Worm (Caenorhabditis elegans): ENCODE data around the gene ZK632.9.

The ZK632.9 gene

ce11 chrIII:9825073-9825828 is at the start of gene ZK632.9:
TSS of gene ZK632.9 (minus strand) at chrIII:9825432.
- TF ChIP-seq hmg-1.2 (GFP tag; IDR thresholded peaks at IDR 0.05) (peak; percentile 27), lin-26 (GFP tag; IDR thresholded peaks at IDR 0.05) (no peak), athp-1 (tag; optimal IDR thresholded peaks at IDR 0.05) (no peak), xnd-1 (tag; optimal IDR thresholded peaks at IDR 0.05) (peak; percentile 34), ccch-3 (GFP tag; optimal IDR thresholded peaks at IDR 0.05) (no peak), efl-1 (GFP tag; optimal IDR thresholded peaks at IDR 0.05) (peak; percentile 74), madf-8 (GFP tag; conservative IDR thresholded peaks at IDR 0.05) (peak; percentile 38; the same call in 1 of the 2 replicates), pha-4 (tag; optimal IDR thresholded peaks at IDR 0.05) (peak; percentile 23), dpl-1 (GFP tag; optimal IDR thresholded peaks at IDR 0.05) (no peak), F49E8.2 (tag; optimal IDR thresholded peaks at IDR 0.05; ENCODE audit: insufficient read depth) (no peak), sea-2 (GFP tag; IDR thresholded peaks at IDR 0.05) (no peak), madf-6 (GFP tag; IDR thresholded peaks at IDR 0.05) (peak; percentile 79), let-607 (tag; optimal IDR thresholded peaks at IDR 0.05) (peak in 1 of 2 experiments; percentile 30), cebp-2 (GFP tag; IDR thresholded peaks at IDR 0.05) (no peak), Y79H2A.3 (GFP tag; conservative IDR thresholded peaks at IDR 0.05) (0 out of 2 replicates have a peak, but pooled peaks have one; percentile 10), ceh-91 (GFP tag; IDR thresholded peaks at IDR 0.05) (0 out of 2 replicates have a peak, but pooled peaks have one; percentile 10), dox-1 (GFP tag; IDR thresholded peaks at IDR 0.05) (peak; percentile 31), F52B5.7 (tag; optimal IDR thresholded peaks at IDR 0.05) (no peak), egl-44 (GFP tag; IDR thresholded peaks at IDR 0.05) (no peak), repo-1 (tag; optimal IDR thresholded peaks at IDR 0.05) (no peak), ztf-18 (tag; optimal IDR thresholded peaks at IDR 0.05) (no peak), tbx-9 (tag; optimal IDR thresholded peaks at IDR 0.05; ENCODE audit: borderline replicate concordance) (peak; percentile 58), sptf-2 (GFP tag; optimal IDR thresholded peaks at IDR 0.05) (no peak), snpc-3.4 (tag; optimal IDR thresholded peaks at IDR 0.05) (peak; percentile 26), him-1 (tag; optimal IDR thresholded peaks at IDR 0.05) (no peak), tbp1 (GFP tag; optimal IDR thresholded peaks at IDR 0.05) (peak; percentile 14), aptf-3 (GFP tag; IDR thresholded peaks at IDR 0.05) (no peak), nhr-80 (tag; optimal IDR thresholded peaks at IDR 0.05) (peak; percentile 60), madf-3 (GFP tag; IDR thresholded peaks at IDR 0.05) (peak; percentile 65; the same call in 1 of the 2 replicates), ceh-58 (GFP tag; IDR thresholded peaks at IDR 0.05) (no peak), T26A5.8 (tag; optimal IDR thresholded peaks at IDR 0.05) (no peak), B0019.2 (GFP tag; conservative IDR thresholded peaks at IDR 0.05) (0 out of 2 replicates have a peak, but pooled peaks have one; percentile 6), nhr-27 (tag; optimal IDR thresholded peaks at IDR 0.05) (no peak), F33H1.4 (GFP tag; IDR thresholded peaks at IDR 0.05) (peak; percentile 13; the same call in 1 of the 2 replicates), D2030.7 (GFP tag; IDR thresholded peaks at IDR 0.05) (0 out of 2 replicates have a peak, but pooled peaks have one; percentile 24), ama-1 (optimal IDR thresholded peaks at IDR 0.05) (peak; percentile 70), ama-1 (GFP tag; optimal IDR thresholded peaks at IDR 0.05) (no peak), lir-1 (GFP tag; conservative IDR thresholded peaks at IDR 0.05) (no peak), zfh-2 (GFP tag; conservative IDR thresholded peaks at IDR 0.05) (peak; percentile 75)

ce11 chrIII:9874515-9874914 is 49.3 kb upstream of the ZK632.9 start:
- TF ChIP-seq Y53G8AR.9 (GFP tag; conservative IDR thresholded peaks at IDR 0.05): no peak
- TF ChIP-seq ztf-28 (GFP tag; IDR thresholded peaks at IDR 0.05): no peak
- no peak for TF ChIP-seq lsl-1 (GFP tag; optimal IDR thresholded peaks at IDR 0.05)
- TF ChIP-seq F57A8.1 (GFP tag; optimal IDR thresholded peaks at IDR 0.05): no peak
- no peak for TF ChIP-seq snpc-1.3 (tag; optimal IDR thresholded peaks at IDR 0.05; ENCODE audit: insufficient read depth)
- no peak for TF ChIP-seq F52B5.7 (tag; optimal IDR thresholded peaks at IDR 0.05)
- no peak for TF ChIP-seq cebp-1 (GFP tag; IDR thresholded peaks at IDR 0.05)
- TF ChIP-seq cebp-1 (tag; optimal IDR thresholded peaks at IDR 0.05): no peak
- no peak for TF ChIP-seq dpl-1 (GFP tag; optimal IDR thresholded peaks at IDR 0.05)
- TF ChIP-seq F49E8.2 (tag; optimal IDR thresholded peaks at IDR 0.05; ENCODE audit: insufficient read depth): no peak
- TF ChIP-seq D2030.7 (GFP tag; IDR thresholded peaks at IDR 0.05): no peak
- TF ChIP-seq ceh-40 (GFP tag; IDR thresholded peaks at IDR 0.05): no peak
- TF ChIP-seq ztf-18 (tag; optimal IDR thresholded peaks at IDR 0.05): no peak
- TF ChIP-seq sdz-38 (tag; optimal IDR thresholded peaks at IDR 0.05): no peak
- no peak for TF ChIP-seq B0035.1 (tag; optimal IDR thresholded peaks at IDR 0.05)

Data from whole organism, young adult.